Worm (Caenorhabditis elegans): Measurements from ENCODE around the gene T26A5.8.

Gene T26A5.8

ce11 chrIII:6499102-6499501 lies 36.4 kb upstream of the T26A5.8 start:
- TF ChIP-seq ztf-16 (tag; optimal IDR thresholded peaks at IDR 0.05) (no peak), dve-1 (tag; optimal IDR thresholded peaks at IDR 0.05) (no peak), C08G9.2 (tag; optimal IDR thresholded peaks at IDR 0.05) (no peak), sox-4 (tag; optimal IDR thresholded peaks at IDR 0.05) (no peak), elt-4 (tag; optimal IDR thresholded peaks at IDR 0.05) (no peak), ceh-22 (tag; optimal IDR thresholded peaks at IDR 0.05) (no peak), F13H6.1 (tag; optimal IDR thresholded peaks at IDR 0.05) (no peak)

- TF ChIP-seq lim-6 (tag; optimal IDR thresholded peaks at IDR 0.05) (no peak), K02D7.2 (tag; optimal IDR thresholded peaks at IDR 0.05) (no peak), ceh-18 (tag; optimal IDR thresholded peaks at IDR 0.05) (no peak), hlh-13 (GFP tag; optimal IDR thresholded peaks at IDR 0.05) (no peak), pqm-1 (tag; optimal IDR thresholded peaks at IDR 0.05) (no peak), eyg-1 (tag; optimal IDR thresholded peaks at IDR 0.05) (no peak), sdc-2 (tag; optimal IDR thresholded peaks at IDR 0.05) (no peak), pat-9 (tag; optimal IDR thresholded peaks at IDR 0.05) (no peak), sox-2 (GFP tag; IDR thresholded peaks at IDR 0.05) (no peak), hlh-30 (tag; optimal IDR thresholded peaks at IDR 0.05; ENCODE audit: insufficient read depth) (no peak), rnt-1 (tag; optimal IDR thresholded peaks at IDR 0.05) (no peak), dmd-4 (tag; optimal IDR thresholded peaks at IDR 0.05; ENCODE audit: borderline replicate concordance) (no peak), che-1 (tag; optimal IDR thresholded peaks at IDR 0.05) (no peak)
These were observed 35.5 kb upstream of the T26A5.8 start, which contains the start of gene sdz-15 for ce11 chrIII:6498176-6498575. Gene sdz-15 (plus strand): TSS chrIII:6498476.

- no peak for TF ChIP-seq ahr-1 (tag; optimal IDR thresholded peaks at IDR 0.05)
- peak; percentile 69 for TF ChIP-seq elt-2 (tag; optimal IDR thresholded peaks at IDR 0.05)
These were observed 32.6 kb upstream of the T26A5.8 start, which contains the start of gene F23F12.13 for ce11 chrIII:6495191-6495723. Gene F23F12.13 (plus strand): TSS chrIII:6495673.

- TF ChIP-seq sox-4 (tag; optimal IDR thresholded peaks at IDR 0.05) = no peak
- no peak for TF ChIP-seq fkh-10 (GFP tag; optimal IDR thresholded peaks at IDR 0.05)
- no peak for TF ChIP-seq zip-5 (tag; optimal IDR thresholded peaks at IDR 0.05)
- TF ChIP-seq K09A11.1 (tag; optimal IDR thresholded peaks at IDR 0.05; ENCODE audit: insufficient read depth) = no peak
- no peak for TF ChIP-seq ceh-24 (tag; optimal IDR thresholded peaks at IDR 0.05)
- no peak for TF ChIP-seq ceh-6 (GFP tag; optimal IDR thresholded peaks at IDR 0.05)
- no peak for TF ChIP-seq tbx-7 (tag; optimal IDR thresholded peaks at IDR 0.05)
- TF ChIP-seq nfya-1 (tag; optimal IDR thresholded peaks at IDR 0.05) = no peak
These were observed 30.2 kb upstream of the T26A5.8 start, which contains the start of gene srb-11 for ce11 chrIII:6492807-6493206. Gene srb-11 (minus strand): TSS chrIII:6492907.

ce11 chrIII:6490989-6491388 lies 28.3 kb upstream of the T26A5.8 start:
- no peak for TF ChIP-seq syd-9 (tag; optimal IDR thresholded peaks at IDR 0.05)
- no peak for TF ChIP-seq hlh-8 (tag; optimal IDR thresholded peaks at IDR 0.05)
- TF ChIP-seq elt-2 (tag; optimal IDR thresholded peaks at IDR 0.05) = no peak
- no peak for TF ChIP-seq ama-1 (optimal IDR thresholded peaks at IDR 0.05)
- no peak for TF ChIP-seq ceh-45 (GFP tag; IDR thresholded peaks at IDR 0.05)
- no peak for TF ChIP-seq lim-6 (tag; optimal IDR thresholded peaks at IDR 0.05)
- TF ChIP-seq ceh-24 (tag; optimal IDR thresholded peaks at IDR 0.05) = no peak
- TF ChIP-seq ceh-31 (tag; optimal IDR thresholded peaks at IDR 0.05) = no peak
- TF ChIP-seq fkh-6 (tag; optimal IDR thresholded peaks at IDR 0.05) = no peak
- no peak for TF ChIP-seq pqm-1 (tag; optimal IDR thresholded peaks at IDR 0.05)
- TF ChIP-seq sox-4 (tag; optimal IDR thresholded peaks at IDR 0.05) = no peak
- TF ChIP-seq ceh-22 (tag; optimal IDR thresholded peaks at IDR 0.05) = no peak
- no peak for TF ChIP-seq odd-2 (tag; optimal IDR thresholded peaks at IDR 0.05)
